Fruit fly (Drosophila melanogaster): ENCODE results near the gene CG13385.

- TF ChIP-seq CG8478 (optimal IDR thresholded peaks at IDR 0.05), result no peak
- TF ChIP-seq CTCF (optimal IDR thresholded peaks at IDR 0.05), result peak; percentile 8 to 46
These were observed 7.1 kb downstream of the CG13385 start, which contains the start of gene emb for dm6 chr2L:8403286-8404270.
